Worm (Caenorhabditis elegans): Measurements from ENCODE around the gene F35H8.1.

- TF ChIP-seq madf-3 (GFP tag; IDR thresholded peaks at IDR 0.05) (no peak), ceh-79 (tag; optimal IDR thresholded peaks at IDR 0.05) (no peak), ztf-28 (GFP tag; IDR thresholded peaks at IDR 0.05) (no peak), ccch-3 (GFP tag; optimal IDR thresholded peaks at IDR 0.05) (no peak)
These were observed 2.4 kb downstream of the F35H8.1 start, which contains the start of gene sra-6 for ce11 chrII:9550718-9551117.

Data from whole organism, young adult.